Fruit fly (Drosophila melanogaster) whole organism, embryonic: ENCODE results near the gene Pvf3.
A peak's percentile ranks its signal among the peaks of the same experiment; 100 is the strongest.

ENCODE experiments used
- CG12104 ChIP-seq: fragments of 200-800 bp; sonication (Bioruptor generic); optimal IDR thresholded peaks from 3 replicates; lab custom pipeline; 2016; ENCODE audit warnings: missing biosample characterization, missing genetic modification characterization
- CG12744 ChIP-seq: fragments of 200-800 bp; sonication (Bioruptor generic); optimal IDR thresholded peaks from 2 replicates; lab custom pipeline; 2016; ENCODE audit warnings: missing biosample characterization, missing genetic modification characterization
- CG14014 ChIP-seq: fragments of 200-800 bp; sonication (Bioruptor generic); IDR thresholded peaks from 2 replicates; pipeline ENCODE4 v1.3.6; 2022; ENCODE audit warnings: missing biosample characterization, missing genetic modification characterization
- CG14667 ChIP-seq: fragments of 200-800 bp; sonication (Bioruptor generic); IDR thresholded peaks from 2 replicates; pipeline ENCODE4 v1.3.6; 2022; ENCODE audit warnings: missing biosample characterization, missing genetic modification characterization
- CG16863 ChIP-seq: fragments of 200-800 bp; sonication (Bioruptor generic); optimal IDR thresholded peaks from 3 replicates; lab custom pipeline; 2016; ENCODE audit warnings: missing biosample characterization, missing genetic modification characterization
- CG17568 ChIP-seq: fragments of 200-800 bp; sonication (Bioruptor generic); optimal IDR thresholded peaks from 2 replicates; lab custom pipeline; 2018; ENCODE audit warnings: missing biosample characterization, mild to moderate bottlenecking, missing genetic modification characterization, moderate library complexity
- CG2889 ChIP-seq: fragments of 200-800 bp; sonication (Bioruptor generic); IDR thresholded peaks from 3 replicates; pipeline ENCODE4 v1.3.6; 2022; ENCODE audit warnings: missing biosample characterization, missing genetic modification characterization
- CG34224 ChIP-seq: fragments of 200-800 bp; sonication (Bioruptor generic); IDR thresholded peaks from 3 replicates; pipeline ENCODE4 v1.3.6; 2022; ENCODE audit warnings: missing biosample characterization, missing genetic modification characterization; ENCODE audit not compliant: partially characterized antibody
- CG3726 ChIP-seq: fragments of 200-800 bp; sonication (Bioruptor generic); IDR thresholded peaks from 3 replicates; pipeline ENCODE4, ENCODE4 v1.3.6; 2022; ENCODE audit warnings: missing biosample characterization, missing genetic modification characterization
- CG4424 ChIP-seq: fragments of 200-800 bp; sonication (Bioruptor generic); optimal IDR thresholded peaks from 3 replicates; lab custom pipeline; 2016; ENCODE audit warnings: missing biosample characterization, missing genetic modification characterization
- CG5245 ChIP-seq: fragments of 200-800 bp; sonication (Bioruptor generic); optimal IDR thresholded peaks from 3 replicates; lab custom pipeline; 2016; ENCODE audit warnings: missing biosample characterization, missing genetic modification characterization
- CG6683 ChIP-seq: fragments of 200-800 bp; sonication (Bioruptor generic); optimal IDR thresholded peaks from 2 replicates; lab custom pipeline; 2017; ENCODE audit warnings: missing biosample characterization, mild to moderate bottlenecking, missing genetic modification characterization, missing genetic modification reagents
- CG6689 ChIP-seq: fragments of 200-800 bp; sonication (Bioruptor generic); IDR thresholded peaks from 2 replicates; pipeline ENCODE4 v1.3.6; 2022; ENCODE audit warnings: missing biosample characterization, missing genetic modification characterization
- CG7372 ChIP-seq: fragments of 200-800 bp; sonication (Bioruptor generic); IDR thresholded peaks from 2 replicates; pipeline ENCODE4 v1.3.6; 2022; ENCODE audit warnings: missing biosample characterization, missing genetic modification characterization
- CG8290 ChIP-seq, 3 experiments: fragments of 200-800 bp; sonication (Bioruptor generic); optimal IDR thresholded peaks; 2 replicates each; lab custom pipeline; 2016 to 2019; ENCODE audit warnings: missing biosample characterization in 3 of 3, missing genetic modification characterization in 3 of 3, mild to moderate bottlenecking in 2 of 3, moderate library complexity in 1 of 3
- CG9797 ChIP-seq: fragments of 200-800 bp; sonication (Bioruptor generic); optimal IDR thresholded peaks from 3 replicates; lab custom pipeline; 2018; ENCODE audit warnings: missing biosample characterization, mild to moderate bottlenecking, missing genetic modification characterization
- Dip3 ChIP-seq: fragments of 200-800 bp; sonication (Bioruptor generic); optimal IDR thresholded peaks from 3 replicates; lab custom pipeline; 2016; ENCODE audit warnings: missing biosample characterization, missing genetic modification characterization
- Doc3 ChIP-seq: fragments of 200-800 bp; sonication (Bioruptor generic); IDR thresholded peaks from 3 replicates; pipeline ENCODE4 v1.3.6; 2022; ENCODE audit warnings: missing biosample characterization, missing genetic modification characterization; ENCODE audit not compliant: partially characterized antibody
- Hsf ChIP-seq: fragments of 200-800 bp; sonication (Bioruptor generic); optimal IDR thresholded peaks from 3 replicates; lab custom pipeline; 2016; ENCODE audit warnings: missing biosample characterization, missing genetic modification characterization
- Mrtf ChIP-seq: fragments of 200-800 bp; sonication (Bioruptor generic); IDR thresholded peaks from 3 replicates; pipeline ENCODE4 v1.3.6; 2022; ENCODE audit warnings: missing biosample characterization, missing genetic modification characterization
- Oaz ChIP-seq: fragments of 200-800 bp; sonication (Bioruptor generic); IDR thresholded peaks from 2 replicates; pipeline ENCODE4 v1.3.6; 2022; ENCODE audit warnings: missing biosample characterization, missing genetic modification characterization
- Opbp ChIP-seq: fragments of 200-800 bp; sonication (Bioruptor generic); IDR thresholded peaks from 3 replicates; pipeline ENCODE4 v1.3.6; 2022; ENCODE audit warnings: missing biosample characterization, missing genetic modification characterization; ENCODE audit not compliant: partially characterized antibody
- Ptx1 ChIP-seq: fragments of 200-800 bp; sonication (Bioruptor generic); IDR thresholded peaks from 2 replicates; pipeline ENCODE4 v1.3.6; 2022; ENCODE audit warnings: missing biosample characterization, missing genetic modification characterization
- Taf1 ChIP-seq: fragments of 200-800 bp; sonication (Bioruptor generic); IDR thresholded peaks from 2 replicates; pipeline ENCODE4 v1.3.6; 2022; ENCODE audit warnings: missing biosample characterization, missing genetic modification characterization
- Usf ChIP-seq: fragments of 200-800 bp; sonication (Bioruptor generic); optimal IDR thresholded peaks from 2 replicates; lab custom pipeline; 2017; ENCODE audit warnings: missing genotype, missing biosample characterization, missing genetic modification characterization
- crc ChIP-seq: fragments of 200-800 bp; sonication (Bioruptor generic); optimal IDR thresholded peaks from 2 replicates; lab custom pipeline; 2016; ENCODE audit warnings: missing biosample characterization, missing genetic modification characterization
- danr ChIP-seq: fragments of 200-800 bp; sonication (Bioruptor generic); IDR thresholded peaks from 2 replicates; pipeline ENCODE4 v1.3.6; 2022; ENCODE audit warnings: missing biosample characterization, missing genetic modification characterization
- dmrt99B ChIP-seq: fragments of 200-800 bp; sonication (Bioruptor generic); optimal IDR thresholded peaks from 2 replicates; lab custom pipeline; 2018; ENCODE audit warnings: missing biosample characterization, mild to moderate bottlenecking, missing genetic modification characterization, moderate library complexity
- ewg ChIP-seq: fragments of 200-800 bp; sonication (Bioruptor generic); optimal IDR thresholded peaks from 3 replicates; lab custom pipeline; 2017; ENCODE audit warnings: mild to moderate bottlenecking, missing biosample characterization, missing genetic modification reagents, missing genetic modification characterization
- grn ChIP-seq: fragments of 200-800 bp; sonication (Bioruptor generic); optimal IDR thresholded peaks from 3 replicates; lab custom pipeline; 2017; ENCODE audit warnings: missing biosample characterization, missing genetic modification characterization
- gsb ChIP-seq: fragments of 200-800 bp; sonication (Bioruptor generic); IDR thresholded peaks from 2 replicates; pipeline ENCODE4 v1.3.6; 2022; ENCODE audit warnings: missing biosample characterization, missing genetic modification characterization
- gsb-n ChIP-seq: fragments of 200-800 bp; sonication (Bioruptor generic); optimal IDR thresholded peaks from 3 replicates; lab custom pipeline; 2018; ENCODE audit warnings: missing biosample characterization, mild to moderate bottlenecking, missing genetic modification characterization
- her ChIP-seq: fragments of 200-800 bp; sonication (Bioruptor generic); optimal IDR thresholded peaks from 2 replicates; lab custom pipeline; 2016; ENCODE audit warnings: missing biosample characterization, missing genetic modification characterization
- ind ChIP-seq: fragments of 200-800 bp; sonication (Bioruptor generic); optimal IDR thresholded peaks from 3 replicates; lab custom pipeline; 2016; ENCODE audit warnings: missing biosample characterization, missing genetic modification characterization
- jing ChIP-seq: fragments of 200-800 bp; sonication (Bioruptor generic); optimal IDR thresholded peaks from 2 replicates; lab custom pipeline; 2018; ENCODE audit warnings: missing biosample characterization, mild to moderate bottlenecking, missing genetic modification characterization
- kay ChIP-seq: fragments of 200-800 bp; sonication (Bioruptor generic); optimal IDR thresholded peaks from 2 replicates; lab custom pipeline; 2016; ENCODE audit warnings: missing biosample characterization, missing genetic modification characterization
- nau ChIP-seq: fragments of 200-800 bp; sonication (Bioruptor generic); optimal IDR thresholded peaks from 3 replicates; lab custom pipeline; 2017; ENCODE audit warnings: missing biosample characterization, mild to moderate bottlenecking, missing genetic modification characterization, missing genetic modification reagents
- pb ChIP-seq: fragments of 200-800 bp; sonication (Bioruptor generic); optimal IDR thresholded peaks from 3 replicates; lab custom pipeline; 2016; ENCODE audit warnings: missing biosample characterization, missing genetic modification characterization
- pros ChIP-seq: fragments of 200-800 bp; sonication (Bioruptor generic); optimal IDR thresholded peaks from 3 replicates; lab custom pipeline; 2019; ENCODE audit warnings: missing biosample characterization, mild to moderate bottlenecking, missing genetic modification characterization, moderate library complexity
- psq ChIP-seq: fragments of 200-800 bp; sonication (Bioruptor generic); optimal IDR thresholded peaks from 2 replicates; lab custom pipeline; 2017; ENCODE audit warnings: missing biosample characterization, missing genetic modification characterization
- repo ChIP-seq: fragments of 200-800 bp; sonication (Bioruptor generic); optimal IDR thresholded peaks from 2 replicates; lab custom pipeline; 2016; ENCODE audit warnings: missing biosample characterization, missing genetic modification characterization
- salm ChIP-seq: fragments of 200-800 bp; sonication (Bioruptor generic); optimal IDR thresholded peaks from 2 replicates; lab custom pipeline; 2018; ENCODE audit warnings: missing biosample characterization, mild to moderate bottlenecking, missing genetic modification characterization
- sc ChIP-seq, 3 experiments: fragments of >200 bp in 2 of 3; fragments of 200-800 bp in 1 of 3; sonication (Bioruptor generic) in 1 of 3; optimal IDR thresholded peaks; 2 replicates in 2 of 3; 3 replicates in 1 of 3; lab custom pipeline; 2017; ENCODE audit warnings: mild to moderate bottlenecking in 1 of 3, missing biosample characterization in 1 of 3, missing genetic modification characterization in 1 of 3, missing genetic modification reagents in 1 of 3
- schlank ChIP-seq: fragments of 200-800 bp; sonication (Bioruptor generic); optimal IDR thresholded peaks from 2 replicates; lab custom pipeline; 2018; ENCODE audit warnings: missing biosample characterization, mild to moderate bottlenecking, missing genetic modification characterization
- sens-2 ChIP-seq: fragments of 200-800 bp; sonication (Bioruptor generic); IDR thresholded peaks from 2 replicates; pipeline ENCODE4 v1.3.6; 2022; ENCODE audit warnings: missing biosample characterization, missing genetic modification characterization
- tna ChIP-seq: fragments of 200-800 bp; sonication (Bioruptor generic); IDR thresholded peaks from 2 replicates; pipeline ENCODE4 v1.3.6; 2022; ENCODE audit warnings: missing biosample characterization, missing genetic modification characterization; ENCODE audit not compliant: partially characterized antibody
- ttk ChIP-seq: fragments of 200-800 bp; sonication (Bioruptor generic); IDR thresholded peaks from 2 replicates; pipeline ENCODE4 v2.1.2; 2022; ENCODE audit warnings: missing biosample characterization, missing genetic modification characterization
- tup ChIP-seq: fragments of 200-800 bp; sonication (Bioruptor generic); optimal IDR thresholded peaks from 2 replicates; lab custom pipeline; 2016; ENCODE audit warnings: missing biosample characterization, mild to moderate bottlenecking, missing genetic modification characterization, moderate library complexity
- vfl ChIP-seq: fragments of 200-800 bp; sonication (Bioruptor generic); optimal IDR thresholded peaks from 2 replicates; lab custom pipeline; 2016; ENCODE audit warnings: missing biosample characterization, missing genetic modification characterization
- wdn ChIP-seq: fragments of 200-800 bp; sonication (Bioruptor generic); IDR thresholded peaks from 2 replicates; pipeline ENCODE4 v1.3.6; 2022; ENCODE audit warnings: missing biosample characterization, missing genetic modification characterization

Gene Pvf3

dm6 chr2L:7148086-7148485 lies 9.4 kb downstream of the Pvf3 start (continued):
- TF ChIP-seq ewg (GFP tag; lab: Kevin White, UChicago) (peak; percentile 58), CG17568 (GFP tag; lab: Kevin White, UChicago) (peak; percentile 25), repo (GFP tag; lab: Kevin White, UChicago) (no peak), kay (GFP tag; lab: Kevin White, UChicago) (peak; percentile 18), Dip3 (no peak), dmrt99B (peak; percentile 89), CG8290 (GFP tag; optimal IDR thresholded peaks at IDR 0.05; lab: Kevin White, UChicago) (no peak), CG8290 (tag; optimal IDR thresholded peaks at IDR 0.05; lab: Kevin White, UChicago) (peak in 1 of 2 experiments; percentile 58), Taf1 (GFP tag; lab: Robert Waterston, UW) (no peak), tup (GFP tag; lab: Kevin White, UChicago) (peak; percentile 27), CG14014 (GFP tag; lab: Robert Waterston, UW) (0 out of 2 replicates have a peak, but pooled peaks have one; percentile 55), Opbp (GFP tag; lab: Robert Waterston, UW) (no peak), tna (GFP tag; lab: Robert Waterston, UW) (no peak), Oaz (GFP tag; lab: Robert Waterston, UW) (peak; percentile 56; the same call in 1 of the 2 replicates), CG2889 (no peak), Usf (GFP tag; lab: Kevin White, UChicago) (peak; percentile 3), schlank (tag; lab: Kevin White, UChicago) (no peak), wdn (GFP tag; lab: Robert Waterston, UW) (0 out of 2 replicates have a peak, but pooled peaks have one; percentile 5), CG6689 (peak; percentile 70), her (GFP tag; lab: Kevin White, UChicago) (peak; percentile 53), vfl (GFP tag; lab: Kevin White, UChicago) (peak; percentile 1), psq (no peak), CG6683 (GFP tag; lab: Kevin White, UChicago) (no peak), salm (tag; lab: Kevin White, UChicago) (peak; percentile 62), CG34224 (no peak), CG9797 (GFP tag; lab: Kevin White, UChicago) (no peak), gsb-n (tag; lab: Kevin White, UChicago) (peak; percentile 74), Ptx1 (GFP tag; lab: Robert Waterston, UW) (peak; percentile 82), danr (no peak), gsb (no peak), jing (GFP tag; lab: Kevin White, UChicago) (peak; percentile 80), sc (optimal IDR thresholded peaks at IDR 0.05; lab: Kevin White, UChicago) (no peak), sc (GFP tag; optimal IDR thresholded peaks at IDR 0.05; lab: Kevin White, UChicago) (peak; percentile 74), ind (GFP tag; lab: Kevin White, UChicago) (peak; percentile 62), CG7372 (GFP tag; lab: Robert Waterston, UW) (peak; percentile 43; the same call in 1 of the 2 replicates), crc (GFP tag; lab: Kevin White, UChicago) (peak; percentile 42), CG3726 (GFP tag; lab: Robert Waterston, UW) (peak; percentile 44; the same call in 1 of the 3 replicates), Hsf (GFP tag; lab: Kevin White, UChicago) (peak; percentile 79), CG12104 (GFP tag; lab: Kevin White, UChicago) (peak; percentile 29), pros (GFP tag; lab: Kevin White, UChicago) (no peak), CG4424 (GFP tag; lab: Kevin White, UChicago) (peak; percentile 77), nau (GFP tag; lab: Kevin White, UChicago) (peak; percentile 73), CG14667 (peak; percentile 55), ttk (peak; percentile 78), pb (GFP tag; lab: Kevin White, UChicago) (peak; percentile 48), grn (GFP tag; lab: Kevin White, UChicago) (no peak), sens-2 (no peak), CG5245 (GFP tag; lab: Kevin White, UChicago) (peak; percentile 60), CG12744 (GFP tag; lab: Kevin White, UChicago) (peak; percentile 12), CG16863 (peak; percentile 75), Doc3 (no peak), Mrtf (GFP tag; lab: Robert Waterston, UW) (0 out of 3 replicates have a peak, but pooled peaks have one; percentile 57)
